Worm (Caenorhabditis elegans) whole organism, L2 larva: ENCODE results near the gene mob-1.

Experiments used
- ama-1 ChIP-seq: fragments of 150-350 bp; optimal IDR thresholded peaks from 2 replicates; lab custom pipeline; 2018; ENCODE audit warnings: inconsistent platforms
- ceh-82 ChIP-seq: fragments of 150-350 bp; optimal IDR thresholded peaks from 2 replicates; lab custom pipeline; 2014; ENCODE audit warnings: missing biosample characterization, missing genetic modification characterization
- egl-27 ChIP-seq: sonication (generic microtip); optimal IDR thresholded peaks from 3 replicates; lab custom pipeline; 2017; ENCODE audit warnings: missing biosample characterization, missing genetic modification reagents, missing genetic modification characterization
- mbf-1 ChIP-seq: sonication (generic microtip); optimal IDR thresholded peaks from 2 replicates; lab custom pipeline; 2017; ENCODE audit warnings: missing biosample characterization, missing genetic modification characterization
- nhr-10 ChIP-seq: sonication (generic microtip); optimal IDR thresholded peaks from 2 replicates; lab custom pipeline; 2017; ENCODE audit warnings: missing biosample characterization, missing genetic modification characterization
- nhr-12 ChIP-seq: fragments of 150-350 bp; optimal IDR thresholded peaks from 2 replicates; lab custom pipeline; 2014; ENCODE audit warnings: missing biosample characterization, missing genetic modification characterization
- zag-1 ChIP-seq: fragments of 150-350 bp; optimal IDR thresholded peaks from 2 replicates; lab custom pipeline; 2014; ENCODE audit warnings: missing biosample characterization, missing genetic modification characterization

DNA sequence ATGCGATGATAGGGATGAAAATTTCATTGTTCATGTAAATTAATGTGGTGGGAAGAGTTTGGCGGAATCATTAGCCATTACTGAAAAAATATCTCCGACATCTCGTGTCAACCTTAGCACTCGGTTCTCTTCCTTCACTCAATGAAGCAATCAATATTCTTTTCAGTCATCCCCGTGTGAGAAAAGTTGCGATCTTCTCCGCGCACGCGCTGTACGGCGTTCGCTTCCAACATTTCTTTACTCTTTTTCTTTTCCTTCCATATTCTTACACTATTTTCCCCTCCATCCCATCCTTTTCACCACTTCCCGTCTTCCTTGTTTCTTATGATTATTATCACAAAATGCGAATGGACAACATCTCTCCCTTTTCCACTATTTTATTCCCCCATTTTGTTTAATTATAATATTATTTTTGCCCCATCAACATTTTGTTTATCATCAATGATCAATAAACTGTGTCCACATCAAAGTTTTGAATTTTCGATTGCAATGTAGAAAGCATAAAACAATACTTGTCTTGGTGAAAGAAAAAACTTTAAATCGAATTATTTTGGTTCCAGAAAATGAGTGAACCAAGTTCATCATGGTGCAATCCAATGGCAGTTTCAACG, at the start of gene mob-1:
- TF ChIP-seq mbf-1 (tag; lab: Kevin White, UChicago) (no peak), ceh-82 (no peak), zag-1 (tag; lab: Kevin White, UChicago) (no peak), nhr-10 (tag; lab: Kevin White, UChicago) (no peak), egl-27 (tag; lab: Kevin White, UChicago) (no peak), nhr-12 (tag; lab: Kevin White, UChicago) (no peak), ama-1 (lab: Kevin White, UChicago) (no peak)
